Fruit fly (Drosophila melanogaster) whole organism, embryonic: ENCODE measurements around the gene CG10801.
A peak's percentile ranks its signal among the peaks of the same experiment; 100 is the strongest.

Experiments used
- CG11695 ChIP-seq: fragments of 200-800 bp; sonication (Bioruptor generic); IDR thresholded peaks from 3 replicates; pipeline ENCODE4 v1.3.6; 2022; ENCODE audit warnings: missing biosample characterization, missing genetic modification characterization
- CG11696 ChIP-seq: fragments of 200-800 bp; sonication (Bioruptor generic); IDR thresholded peaks from 2 replicates; pipeline ENCODE4 v1.3.6; 2022; ENCODE audit warnings: missing biosample characterization, missing genetic modification characterization
- CG12236 ChIP-seq: fragments of 200-800 bp; sonication (Bioruptor generic); optimal IDR thresholded peaks from 2 replicates; lab custom pipeline; 2016; ENCODE audit warnings: missing biosample characterization, missing genetic modification characterization
- CG12659 ChIP-seq: fragments of 200-800 bp; sonication (Bioruptor generic); optimal IDR thresholded peaks from 3 replicates; lab custom pipeline; 2017; ENCODE audit warnings: mild to moderate bottlenecking, missing biosample characterization, missing genetic modification reagents, missing genetic modification characterization
- CG13287 ChIP-seq: fragments of 200-800 bp; sonication (Bioruptor generic); IDR thresholded peaks from 2 replicates; pipeline ENCODE4 v1.3.6; 2022; ENCODE audit warnings: missing biosample characterization, missing genetic modification characterization; ENCODE audit not compliant: partially characterized antibody
- CG13775 ChIP-seq: fragments of 200-800 bp; sonication (Bioruptor generic); optimal IDR thresholded peaks from 3 replicates; lab custom pipeline; 2017; ENCODE audit warnings: missing biosample characterization, mild to moderate bottlenecking, missing genetic modification characterization
- CG14860 ChIP-seq: fragments of 200-800 bp; sonication (Bioruptor generic); IDR thresholded peaks from 3 replicates; pipeline ENCODE4 v1.3.6; 2022; ENCODE audit warnings: missing biosample characterization, missing genetic modification characterization; ENCODE audit not compliant: partially characterized antibody
- CG17361 ChIP-seq: fragments of 200-800 bp; sonication (Bioruptor generic); IDR thresholded peaks from 3 replicates; pipeline ENCODE4 v1.3.6; 2022; ENCODE audit warnings: missing biosample characterization, missing genetic modification characterization
- CG1792 ChIP-seq: fragments of 200-800 bp; sonication (Bioruptor generic); optimal IDR thresholded peaks from 2 replicates; lab custom pipeline; 2016; ENCODE audit warnings: missing biosample characterization, missing genetic modification characterization
- CG18262 ChIP-seq: fragments of 200-800 bp; optimal IDR thresholded peaks from 3 replicates; lab custom pipeline; 2019; ENCODE audit warnings: missing biosample characterization, mild to moderate bottlenecking, missing genetic modification characterization, moderate library complexity
- CG2116 ChIP-seq: fragments of 200-800 bp; sonication (Bioruptor generic); optimal IDR thresholded peaks from 3 replicates; lab custom pipeline; 2018; ENCODE audit warnings: missing biosample characterization, mild to moderate bottlenecking, missing genetic modification characterization
- CG34224 ChIP-seq: fragments of 200-800 bp; sonication (Bioruptor generic); IDR thresholded peaks from 3 replicates; pipeline ENCODE4 v1.3.6; 2022; ENCODE audit warnings: missing biosample characterization, missing genetic modification characterization; ENCODE audit not compliant: partially characterized antibody
- CG4360 ChIP-seq: fragments of 200-800 bp; sonication (Bioruptor generic); IDR thresholded peaks from 2 replicates; pipeline ENCODE4 v1.3.6; 2022; ENCODE audit warnings: missing biosample characterization, missing genetic modification characterization
- CG6791 ChIP-seq: fragments of 200-800 bp; sonication (Bioruptor generic); IDR thresholded peaks from 3 replicates; pipeline ENCODE4 v1.3.6; 2022; ENCODE audit warnings: missing biosample characterization, missing genetic modification characterization; ENCODE audit not compliant: partially characterized antibody
- CG8478 ChIP-seq: fragments of >200 bp; optimal IDR thresholded peaks from 2 replicates; lab custom pipeline; 2018
- Hmr ChIP-seq: fragments of 200-800 bp; sonication (Bioruptor generic); optimal IDR thresholded peaks from 3 replicates; lab custom pipeline; 2017; ENCODE audit warnings: mild to moderate bottlenecking, missing biosample characterization, missing genetic modification reagents, missing genetic modification characterization
- Myb ChIP-seq: fragments of 200-800 bp; sonication (Bioruptor generic); optimal IDR thresholded peaks from 2 replicates; lab custom pipeline; 2016; ENCODE audit warnings: missing biosample characterization, missing genetic modification characterization
- Poxn ChIP-seq: fragments of 200-800 bp; sonication (Bioruptor generic); IDR thresholded peaks from 2 replicates; pipeline ENCODE4 v1.3.6; 2022; ENCODE audit warnings: missing biosample characterization, missing genetic modification characterization
- Vsx1 ChIP-seq: fragments of 200-800 bp; sonication (Bioruptor generic); optimal IDR thresholded peaks from 2 replicates; lab custom pipeline; 2017; ENCODE audit warnings: missing biosample characterization, mild to moderate bottlenecking, missing genetic modification characterization, missing genetic modification reagents
- chif ChIP-seq, 2 experiments: fragments of 200-800 bp; sonication (Bioruptor generic); optimal IDR thresholded peaks; 3 replicates each; lab custom pipeline; 2016; ENCODE audit warnings: missing biosample characterization in 2 of 2, missing genetic modification characterization in 2 of 2
- chinmo ChIP-seq: fragments of 200-800 bp; sonication (Bioruptor generic); IDR thresholded peaks from 4 replicates; pipeline ENCODE4 v1.3.6; 2022; ENCODE audit warnings: missing biosample characterization, missing genetic modification characterization; ENCODE audit not compliant: partially characterized antibody
- dan ChIP-seq: fragments of 200-800 bp; sonication (Bioruptor generic); IDR thresholded peaks from 2 replicates; pipeline ENCODE4 v1.3.6; 2022; ENCODE audit warnings: missing biosample characterization, missing genetic modification characterization
- dmrt11E ChIP-seq: fragments of 200-800 bp; sonication (Bioruptor generic); optimal IDR thresholded peaks from 3 replicates; lab custom pipeline; 2018; ENCODE audit warnings: missing biosample characterization, mild to moderate bottlenecking, missing genetic modification characterization, moderate library complexity
- fu2 ChIP-seq: fragments of 200-800 bp; sonication (Bioruptor generic); optimal IDR thresholded peaks from 2 replicates; lab custom pipeline; 2016; ENCODE audit warnings: missing biosample characterization, missing genetic modification characterization
- gce ChIP-seq: fragments of 200-800 bp; sonication (Bioruptor generic); IDR thresholded peaks from 3 replicates; pipeline ENCODE4 v1.3.6; 2022; ENCODE audit warnings: missing biosample characterization, missing genetic modification characterization
- grau ChIP-seq: fragments of 200-800 bp; optimal IDR thresholded peaks from 3 replicates; lab custom pipeline; 2019; ENCODE audit warnings: missing biosample characterization, mild to moderate bottlenecking, missing genetic modification characterization, moderate library complexity
- hb ChIP-seq: fragments of 200-800 bp; sonication (Bioruptor generic); IDR thresholded peaks from 3 replicates; pipeline ENCODE4 v1.3.6; 2022; ENCODE audit warnings: missing biosample characterization, missing genetic modification characterization; ENCODE audit not compliant: partially characterized antibody
- hkb ChIP-seq, 2 experiments: fragments of 200-800 bp in 1 of 2; fragments of >200 bp in 1 of 2; sonication (Bioruptor generic) in 1 of 2; IDR thresholded peaks in 1 of 2; optimal IDR thresholded peaks in 1 of 2; 2 replicates each; pipeline versions ENCODE4 v1.3.6 to Lab custom; 2017 to 2022; ENCODE audit warnings: missing biosample characterization in 1 of 2, missing genetic modification characterization in 1 of 2
- inv ChIP-seq: fragments of 200-800 bp; sonication (Bioruptor generic); IDR thresholded peaks from 2 replicates; pipeline ENCODE4 v1.3.6; 2022; ENCODE audit warnings: missing biosample characterization, missing genetic modification characterization; ENCODE audit not compliant: partially characterized antibody
- nerfin-1 ChIP-seq: fragments of 200-800 bp; sonication (Bioruptor generic); optimal IDR thresholded peaks from 3 replicates; lab custom pipeline; 2019; ENCODE audit warnings: missing biosample characterization, mild to moderate bottlenecking, missing genetic modification characterization, moderate library complexity
- nerfin-2 ChIP-seq: fragments of 200-800 bp; sonication (Bioruptor generic); IDR thresholded peaks from 2 replicates; pipeline ENCODE4 v1.3.6; 2022; ENCODE audit warnings: missing biosample characterization, missing genetic modification characterization; ENCODE audit not compliant: partially characterized antibody
- peb ChIP-seq: fragments of 200-800 bp; sonication (Bioruptor generic); IDR thresholded peaks from 2 replicates; pipeline ENCODE4 v1.3.6; 2022; ENCODE audit warnings: missing biosample characterization, missing genetic modification characterization
- pzg ChIP-seq: fragments of 200-800 bp; sonication (Bioruptor generic); optimal IDR thresholded peaks from 3 replicates; lab custom pipeline; 2018; ENCODE audit warnings: missing biosample characterization, mild to moderate bottlenecking, missing genetic modification characterization, moderate library complexity
- row ChIP-seq: fragments of 200-800 bp; sonication (Bioruptor generic); IDR thresholded peaks from 3 replicates; pipeline ENCODE4 v1.3.6; 2022; ENCODE audit warnings: missing biosample characterization, missing genetic modification characterization
- sens ChIP-seq: fragments of 200-800 bp; sonication (Bioruptor generic); peaks from one replicate; lab custom pipeline; 2016; ENCODE audit warnings: missing biosample characterization, missing genetic modification characterization
- sens-2 ChIP-seq: fragments of 200-800 bp; sonication (Bioruptor generic); IDR thresholded peaks from 2 replicates; pipeline ENCODE4 v1.3.6; 2022; ENCODE audit warnings: missing biosample characterization, missing genetic modification characterization
- shn ChIP-seq: fragments of 200-800 bp; sonication (Bioruptor generic); optimal IDR thresholded peaks from 3 replicates; lab custom pipeline; 2016; ENCODE audit warnings: missing biosample characterization, missing genetic modification characterization
- sima ChIP-seq: fragments of 200-800 bp; sonication (Bioruptor generic); optimal IDR thresholded peaks from 2 replicates; lab custom pipeline; 2016; ENCODE audit warnings: missing biosample characterization, missing genetic modification characterization

CG10801 gene

DNA sequence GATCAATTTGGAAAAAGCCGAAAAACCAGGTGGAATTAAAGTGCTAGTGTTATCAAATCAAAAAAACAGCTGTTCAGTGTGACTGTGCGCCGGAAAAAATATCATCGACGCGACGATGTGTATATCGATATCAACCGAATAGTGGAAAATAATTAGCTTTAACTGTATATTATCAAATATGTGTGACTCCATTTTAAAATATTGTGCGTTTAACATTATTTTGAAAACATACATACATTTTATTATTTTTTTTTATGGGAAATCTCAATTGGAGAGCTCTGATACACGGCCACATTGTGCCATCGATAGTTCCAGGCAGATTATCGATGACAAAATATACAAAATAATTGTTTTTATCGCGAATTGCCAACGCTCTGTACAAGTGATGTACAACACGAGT, 24.9 kb downstream of the CG10801 start, which contains the start of the genes CG14270 and CG10803 (continued):
- TF ChIP-seq Poxn (GFP tag; lab: Robert Waterston, UW) (no peak), dan (no peak), Myb (GFP tag; lab: Kevin White, UChicago) (peak; percentile 21), grau (tag; lab: Kevin White, UChicago) (peak; percentile 23), sens-2 (no peak), sima (GFP tag; lab: Kevin White, UChicago) (no peak), CG13287 (GFP tag; lab: Robert Waterston, UW) (peak; percentile 87), Vsx1 (GFP tag; lab: Kevin White, UChicago) (peak; percentile 80), peb (GFP tag; lab: Robert Waterston, UW) (no peak), Hmr (GFP tag; lab: Kevin White, UChicago) (no peak), chif (GFP tag; optimal IDR thresholded peaks at IDR 0.05; lab: Kevin White, UChicago) (peak in 1 of 2 experiments; percentile 11), CG34224 (peak; percentile 84), fu2 (GFP tag; lab: Kevin White, UChicago) (no peak), inv (peak; percentile 78), hkb (optimal IDR thresholded peaks at IDR 0.05; lab: Kevin White, UChicago) (peak; percentile 36), hkb (GFP tag; IDR thresholded peaks at IDR 0.05; lab: Robert Waterston, UW) (no peak), pzg (peak; percentile 44), CG18262 (tag; lab: Kevin White, UChicago) (peak; percentile 0), dmrt11E (tag; lab: Kevin White, UChicago) (peak; percentile 14), chinmo (0 out of 4 replicates have a peak, but pooled peaks have one; percentile 76), row (GFP tag; lab: Robert Waterston, UW) (peak; percentile 70), CG13775 (GFP tag; lab: Kevin White, UChicago) (peak; percentile 16), hb (GFP tag; lab: Robert Waterston, UW) (peak; percentile 80), sens (peak; percentile 83), CG17361 (GFP tag; lab: Robert Waterston, UW) (peak; percentile 38; the same call in 1 of the 3 replicates), CG6791 (GFP tag; lab: Robert Waterston, UW) (peak; percentile 62; the same call in 2 of the 3 replicates), CG12659 (GFP tag; lab: Kevin White, UChicago) (peak; percentile 35), CG14860 (peak; percentile 79), CG2116 (GFP tag; lab: Kevin White, UChicago) (peak; percentile 81), nerfin-2 (GFP tag; lab: Robert Waterston, UW) (peak; percentile 75), CG11695 (GFP tag; lab: Robert Waterston, UW) (no peak), gce (GFP tag; lab: Robert Waterston, UW) (0 out of 3 replicates have a peak, but pooled peaks have one; percentile 17)
- TF ChIP-seq, all 482 proteins: peak for 90

DNA sequence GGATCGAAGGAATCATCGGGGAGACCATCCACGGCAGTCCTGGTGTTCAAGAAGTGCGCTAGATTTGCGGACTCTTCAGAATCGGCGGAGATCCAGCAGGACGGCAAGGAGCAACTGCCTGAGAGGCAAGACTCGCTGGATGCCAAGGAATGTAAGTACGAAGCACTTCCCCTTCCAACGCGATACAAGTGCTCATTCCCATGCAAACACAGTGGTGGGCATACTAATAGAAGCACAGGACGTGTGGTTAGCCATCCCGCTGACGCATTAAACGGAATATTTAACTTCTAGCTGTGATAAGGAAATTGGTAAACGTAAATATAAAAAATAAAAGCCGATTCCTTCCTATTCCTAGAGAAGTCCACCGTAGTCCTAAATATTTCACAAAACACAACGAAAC, 25.5 kb downstream of the CG10801 start:
- TF ChIP-seq CG4360 (GFP tag; lab: Robert Waterston, UW) (no peak), CG17361 (GFP tag; lab: Robert Waterston, UW) (no peak), shn (GFP tag; lab: Kevin White, UChicago) (no peak), CG11696 (GFP tag; lab: Robert Waterston, UW) (peak; percentile 79), CG8478 (lab: Kevin White, UChicago) (no peak), CG1792 (GFP tag; lab: Kevin White, UChicago) (no peak), CG12236 (GFP tag; lab: Kevin White, UChicago) (no peak), nerfin-1 (tag; lab: Kevin White, UChicago) (peak; percentile 95)
